Worm (Caenorhabditis elegans) whole organism, midembryonic: ENCODE data around the gene srr-9.

Source experiments
- T22C8.4 ChIP-seq: fragments of 200-800 bp; sonication (Bioruptor generic); IDR thresholded peaks from 2 replicates; pipeline ENCODE4 v1.3.6; 2022; ENCODE audit warnings: missing genetic modification characterization, missing compliant biosample characterization
- cog-1 ChIP-seq: sonication (generic microtip); optimal IDR thresholded peaks from 2 replicates; lab custom pipeline; 2016; ENCODE audit warnings: missing genetic modification characterization, missing compliant biosample characterization
- flt-1 ChIP-seq: fragments of 200-800 bp; sonication (Bioruptor generic); IDR thresholded peaks from 2 replicates; pipeline ENCODE4 v1.3.6; 2022; ENCODE audit warnings: missing genetic modification characterization, missing compliant biosample characterization
- klf-2 ChIP-seq: fragments of 200-800 bp; sonication (Bioruptor generic); conservative IDR thresholded peaks from 2 replicates; pipeline ENCODE4 v1.3.6; 2022; ENCODE audit warnings: missing genetic modification reagents, missing genetic modification characterization, missing compliant biosample characterization
- med-1 ChIP-seq: sonication (generic microtip); optimal IDR thresholded peaks from 2 replicates; lab custom pipeline; 2017; ENCODE audit warnings: missing genetic modification characterization, mild to moderate bottlenecking, missing compliant biosample characterization, antibody characterized with exemption, missing genetic modification reagents; ENCODE audit not compliant: insufficient read depth
- ref-1 ChIP-seq: fragments of 200-800 bp; sonication (Bioruptor generic); conservative IDR thresholded peaks from 2 replicates; pipeline ENCODE4 v1.3.6; 2022; ENCODE audit warnings: missing genetic modification reagents, missing genetic modification characterization, missing compliant biosample characterization
- tab-1 ChIP-seq: fragments of 200-800 bp; sonication (Bioruptor generic); IDR thresholded peaks from 2 replicates; pipeline ENCODE4 v1.3.6; 2022; ENCODE audit warnings: missing genetic modification characterization, missing compliant biosample characterization
- ztf-23 ChIP-seq: fragments of 200-800 bp; sonication (Bioruptor generic); IDR thresholded peaks from 2 replicates; pipeline ENCODE4 v1.3.6; 2022; ENCODE audit warnings: missing genetic modification reagents, missing genetic modification characterization, missing compliant biosample characterization
- ztf-29 ChIP-seq: fragments of 200-800 bp; sonication (Bioruptor generic); IDR thresholded peaks from 2 replicates; pipeline ENCODE4 v1.3.6; 2022; ENCODE audit warnings: missing genetic modification reagents, missing genetic modification characterization, missing compliant biosample characterization

The srr-9 gene

ce11 chrV:7734909-7735308 is 2.9 kb upstream of the srr-9 start, which contains the start of gene clic-1:
TSS of gene clic-1 (minus strand) at chrV:7734911.
- TF ChIP-seq klf-2 (GFP tag; lab: Robert Waterston, UW) (no peak), med-1 (GFP tag; lab: Kevin White, UChicago) (no peak), tab-1 (GFP tag; lab: Robert Waterston, UW) (no peak), ref-1 (no peak), flt-1 (GFP tag; lab: Robert Waterston, UW) (peak; percentile 41; the same call in 1 of the 2 replicates), ztf-23 (GFP tag; lab: Robert Waterston, UW) (peak; percentile 62), T22C8.4 (GFP tag; lab: Robert Waterston, UW) (no peak), cog-1 (peak; percentile 42), ztf-29 (GFP tag; lab: Robert Waterston, UW) (no peak)

- TF ChIP-seq ztf-23 (GFP tag; lab: Robert Waterston, UW) = no peak
- TF ChIP-seq ztf-29 (GFP tag; lab: Robert Waterston, UW) = no peak
- TF ChIP-seq klf-2 (GFP tag; lab: Robert Waterston, UW) = no peak
- no peak for TF ChIP-seq T22C8.4 (GFP tag; lab: Robert Waterston, UW)
- no peak for TF ChIP-seq cog-1
- no peak for TF ChIP-seq ref-1
- no peak for TF ChIP-seq flt-1 (GFP tag; lab: Robert Waterston, UW)
- no peak for TF ChIP-seq tab-1 (GFP tag; lab: Robert Waterston, UW)
- no peak for TF ChIP-seq med-1 (GFP tag; lab: Kevin White, UChicago)
Observed at ce11 chrV:7735319-7735718, 2.5 kb upstream of the srr-9 start, which contains the start of gene srr-10. TSS of gene srr-10 (plus strand) at chrV:7735619.

ce11 chrV:7739949-7740348 is 2.1 kb downstream of the srr-9 start:
- no peak for TF ChIP-seq ref-1
- no peak for TF ChIP-seq flt-1 (GFP tag; lab: Robert Waterston, UW)
- no peak for TF ChIP-seq tab-1 (GFP tag; lab: Robert Waterston, UW)

- TF ChIP-seq cog-1 (no peak), med-1 (GFP tag; lab: Kevin White, UChicago) (no peak), ztf-29 (GFP tag; lab: Robert Waterston, UW) (no peak), klf-2 (GFP tag; lab: Robert Waterston, UW) (no peak), T22C8.4 (GFP tag; lab: Robert Waterston, UW) (no peak), flt-1 (GFP tag; lab: Robert Waterston, UW) (no peak), ztf-23 (GFP tag; lab: Robert Waterston, UW) (no peak), ref-1 (no peak), tab-1 (GFP tag; lab: Robert Waterston, UW) (no peak)
Observed at ce11 chrV:7741918-7742317, 4.1 kb downstream of the srr-9 start.

ce11 chrV:7742485-7742959 is 4.7 kb downstream of the srr-9 start, which contains the start of gene fbxl-5:
TSS of gene fbxl-5 (plus strand) at chrV:7742909.
- TF ChIP-seq tab-1 (GFP tag; lab: Robert Waterston, UW) = no peak
- TF ChIP-seq flt-1 (GFP tag; lab: Robert Waterston, UW) = no peak
- TF ChIP-seq klf-2 (GFP tag; lab: Robert Waterston, UW) = no peak
- TF ChIP-seq ref-1 = no peak
- TF ChIP-seq ztf-29 (GFP tag; lab: Robert Waterston, UW) = no peak
- no peak for TF ChIP-seq ztf-23 (GFP tag; lab: Robert Waterston, UW)
- no peak for TF ChIP-seq T22C8.4 (GFP tag; lab: Robert Waterston, UW)
- no peak for TF ChIP-seq med-1 (GFP tag; lab: Kevin White, UChicago)
- no peak for TF ChIP-seq cog-1

- TF ChIP-seq ztf-23 (GFP tag; lab: Robert Waterston, UW) = no peak
- no peak for TF ChIP-seq ztf-29 (GFP tag; lab: Robert Waterston, UW)
Observed at ce11 chrV:7744068-7744467, 6.3 kb downstream of the srr-9 start.

- no peak for TF ChIP-seq med-1 (GFP tag; lab: Kevin White, UChicago)
- TF ChIP-seq klf-2 (GFP tag; lab: Robert Waterston, UW) = no peak
- no peak for TF ChIP-seq ref-1
- TF ChIP-seq flt-1 (GFP tag; lab: Robert Waterston, UW) = no peak
- no peak for TF ChIP-seq tab-1 (GFP tag; lab: Robert Waterston, UW)
- TF ChIP-seq cog-1 = no peak
- no peak for TF ChIP-seq ztf-29 (GFP tag; lab: Robert Waterston, UW)
- TF ChIP-seq T22C8.4 (GFP tag; lab: Robert Waterston, UW) = no peak
- no peak for TF ChIP-seq ztf-23 (GFP tag; lab: Robert Waterston, UW)
Observed at ce11 chrV:7745386-7745785, 7.6 kb downstream of the srr-9 start.

ce11 chrV:7745903-7746302 is 8.1 kb downstream of the srr-9 start:
- TF ChIP-seq ztf-29 (GFP tag; lab: Robert Waterston, UW) (peak; percentile 28; the same call in 1 of the 2 replicates), T22C8.4 (GFP tag; lab: Robert Waterston, UW) (no peak), cog-1 (peak; percentile 51), flt-1 (GFP tag; lab: Robert Waterston, UW) (0 out of 2 replicates have a peak, but pooled peaks have one; percentile 14), klf-2 (GFP tag; lab: Robert Waterston, UW) (no peak)

- TF ChIP-seq tab-1 (GFP tag; lab: Robert Waterston, UW) (no peak), ztf-29 (GFP tag; lab: Robert Waterston, UW) (no peak), ztf-23 (GFP tag; lab: Robert Waterston, UW) (no peak), med-1 (GFP tag; lab: Kevin White, UChicago) (no peak), cog-1 (no peak), ref-1 (no peak), T22C8.4 (GFP tag; lab: Robert Waterston, UW) (no peak), flt-1 (GFP tag; lab: Robert Waterston, UW) (no peak), klf-2 (GFP tag; lab: Robert Waterston, UW) (no peak)
Observed at ce11 chrV:7747132-7747531, 9.3 kb downstream of the srr-9 start.
